Worm (Caenorhabditis elegans) whole organism, young adult: ENCODE data around the gene his-6.

Experiments used
- B0035.1 ChIP-seq: sonication (generic microtip); optimal IDR thresholded peaks from 2 replicates; lab custom pipeline; 2016; ENCODE audit warnings: missing genetic modification characterization, mild to moderate bottlenecking, missing compliant biosample characterization, missing genotype, missing genetic modification reagents
- D2030.7 ChIP-seq: fragments of 200-800 bp; sonication (Bioruptor generic); IDR thresholded peaks from 2 replicates; pipeline ENCODE4 v1.3.6; 2022; ENCODE audit warnings: missing genetic modification reagents, missing genetic modification characterization, missing compliant biosample characterization
- F22D6.2 ChIP-seq: sonication (generic microtip); optimal IDR thresholded peaks from 2 replicates; lab custom pipeline; 2016; ENCODE audit warnings: mild to moderate bottlenecking, missing genetic modification characterization, missing compliant biosample characterization
- F33H1.4 ChIP-seq: fragments of 200-800 bp; sonication (Bioruptor generic); IDR thresholded peaks from 2 replicates; pipeline ENCODE4 v1.3.6; 2022; ENCODE audit warnings: missing genetic modification reagents, missing genetic modification characterization, missing compliant biosample characterization
- F37B4.10 ChIP-seq: fragments of 200-800 bp; sonication (Bioruptor generic); IDR thresholded peaks from 2 replicates; pipeline ENCODE4 v1.3.6; 2022; ENCODE audit warnings: missing genetic modification characterization, missing compliant biosample characterization
- F55B11.4 ChIP-seq: sonication (generic microtip); optimal IDR thresholded peaks from 2 replicates; lab custom pipeline; 2016; ENCODE audit warnings: missing compliant biosample characterization, missing genetic modification characterization, borderline replicate concordance; ENCODE audit not compliant: insufficient read depth
- F57A8.1 ChIP-seq: fragments of 200-800 bp; sonication (Bioruptor generic); optimal IDR thresholded peaks from 2 replicates; lab custom pipeline; 2018; ENCODE audit warnings: mild to moderate bottlenecking, missing genetic modification characterization, moderate library complexity, missing compliant biosample characterization
- K12H6.12 ChIP-seq: fragments of 200-800 bp; sonication (Bioruptor generic); optimal IDR thresholded peaks from 2 replicates; lab custom pipeline; 2018; ENCODE audit warnings: mild to moderate bottlenecking, missing genetic modification characterization, missing compliant biosample characterization
- Y53G8AR.9 ChIP-seq: fragments of 200-800 bp; sonication (Bioruptor generic); conservative IDR thresholded peaks from 2 replicates; pipeline ENCODE4 v1.3.6; 2022; ENCODE audit warnings: missing genetic modification reagents, missing genetic modification characterization, missing compliant biosample characterization
- Y67H2A.10 ChIP-seq: fragments of 200-800 bp; sonication (Bioruptor generic); conservative IDR thresholded peaks from 2 replicates; pipeline ENCODE4 v1.3.6; 2022; ENCODE audit warnings: missing genetic modification reagents, missing genetic modification characterization, missing compliant biosample characterization
- Y79H2A.3 ChIP-seq: fragments of 200-800 bp; sonication (Bioruptor generic); conservative IDR thresholded peaks from 2 replicates; pipeline ENCODE4 v1.3.6; 2022; ENCODE audit warnings: missing genetic modification reagents, missing genetic modification characterization, missing compliant biosample characterization
- ZK185.1 ChIP-seq: sonication (generic microtip); optimal IDR thresholded peaks from 2 replicates; lab custom pipeline; 2016; ENCODE audit warnings: mild to moderate bottlenecking, missing genetic modification characterization, missing compliant biosample characterization; ENCODE audit not compliant: poor library complexity, severe bottlenecking
- ama-1 ChIP-seq, 3 experiments: fragments of 150-350 bp in 1 of 3; sonication (generic microtip) in 2 of 3; optimal IDR thresholded peaks; 2 replicates each; lab custom pipeline; 2014 to 2018; ENCODE audit warnings: missing biosample characterization in 2 of 3, missing genetic modification characterization in 2 of 3, missing genetic modification reagents in 2 of 3
- attf-3 ChIP-seq: fragments of 200-800 bp; sonication (Bioruptor generic); conservative IDR thresholded peaks from 2 replicates; pipeline ENCODE4 v1.3.6; 2022; ENCODE audit warnings: missing genetic modification reagents, missing genetic modification characterization, missing compliant biosample characterization
- attf-5 ChIP-seq: fragments of 200-800 bp; sonication (Bioruptor generic); optimal IDR thresholded peaks from 2 replicates; lab custom pipeline; 2018; ENCODE audit warnings: mild to moderate bottlenecking, missing genetic modification characterization, missing compliant biosample characterization
- bed-1 ChIP-seq: fragments of 200-800 bp; sonication (Bioruptor generic); IDR thresholded peaks from 2 replicates; pipeline ENCODE4 v1.3.6; 2022; ENCODE audit warnings: missing genetic modification reagents, missing genetic modification characterization, missing compliant biosample characterization
- cebp-1 ChIP-seq, 2 experiments: fragments of 200-800 bp in 1 of 2; sonication (Bioruptor generic) in 1 of 2; sonication (generic microtip) in 1 of 2; IDR thresholded peaks in 1 of 2; optimal IDR thresholded peaks in 1 of 2; 2 replicates each; pipeline versions ENCODE4 v1.3.6 to Lab custom; 2017 to 2022; ENCODE audit warnings: missing compliant biosample characterization in 2 of 2, missing genetic modification characterization in 2 of 2, mild to moderate bottlenecking in 1 of 2, missing genetic modification reagents in 1 of 2, moderate library complexity in 1 of 2
- ceh-100 ChIP-seq: fragments of 200-800 bp; sonication (Bioruptor generic); IDR thresholded peaks from 2 replicates; pipeline ENCODE4 v1.3.6; 2022; ENCODE audit warnings: missing genetic modification reagents, missing genetic modification characterization, missing compliant biosample characterization
- ceh-58 ChIP-seq: fragments of 200-800 bp; sonication (Bioruptor generic); IDR thresholded peaks from 2 replicates; pipeline ENCODE4 v1.3.6; 2022; ENCODE audit warnings: missing genetic modification characterization, missing compliant biosample characterization
- ceh-79 ChIP-seq: sonication (generic microtip); optimal IDR thresholded peaks from 2 replicates; lab custom pipeline; 2017; ENCODE audit warnings: mild to moderate bottlenecking, missing genetic modification characterization, missing compliant biosample characterization
- him-1 ChIP-seq: sonication (generic microtip); optimal IDR thresholded peaks from 2 replicates; lab custom pipeline; 2016; ENCODE audit warnings: missing genotype, missing genetic modification reagents, missing genetic modification characterization, missing compliant biosample characterization
- hlh-26 ChIP-seq: fragments of 200-800 bp; sonication (Bioruptor generic); conservative IDR thresholded peaks from 2 replicates; pipeline ENCODE4 v1.3.6; 2022; ENCODE audit warnings: missing genetic modification reagents, missing genetic modification characterization, missing compliant biosample characterization
- hmg-1.2 ChIP-seq: fragments of 200-800 bp; sonication (Bioruptor generic); IDR thresholded peaks from 2 replicates; pipeline ENCODE4 v1.3.6; 2022; ENCODE audit warnings: missing genetic modification reagents, missing genetic modification characterization, missing compliant biosample characterization
- hrde-1 ChIP-seq: sonication (generic microtip); optimal IDR thresholded peaks from 2 replicates; lab custom pipeline; 2016; ENCODE audit warnings: missing genetic modification characterization, mild to moderate bottlenecking, missing compliant biosample characterization, moderate library complexity, missing genotype, missing genetic modification reagents, borderline replicate concordance
- lag-1 ChIP-seq: fragments of 200-800 bp; sonication (Bioruptor generic); IDR thresholded peaks from 2 replicates; pipeline ENCODE4 v1.3.6; 2022; ENCODE audit warnings: missing genetic modification reagents, missing genetic modification characterization, missing compliant biosample characterization
- lin-35 ChIP-seq, 3 experiments: fragments of 150-350 bp in 2 of 3; sonication (generic microtip) in 1 of 3; optimal IDR thresholded peaks; 2 replicates each; lab custom pipeline; 2014 to 2018; ENCODE audit warnings: missing biosample characterization in 3 of 3, missing genetic modification characterization in 3 of 3, missing genetic modification reagents in 3 of 3
- lin-40 ChIP-seq: sonication (generic microtip); optimal IDR thresholded peaks from 2 replicates; lab custom pipeline; 2016; ENCODE audit warnings: missing genetic modification characterization, mild to moderate bottlenecking, missing compliant biosample characterization, missing genotype, missing genetic modification reagents
- madf-10 ChIP-seq: sonication (generic microtip); optimal IDR thresholded peaks from 2 replicates; lab custom pipeline; 2016; ENCODE audit warnings: mild to moderate bottlenecking, missing genetic modification characterization, missing compliant biosample characterization
- madf-6 ChIP-seq: fragments of 200-800 bp; sonication (Bioruptor generic); IDR thresholded peaks from 2 replicates; pipeline ENCODE4 v1.3.6; 2022; ENCODE audit warnings: missing genetic modification reagents, missing genetic modification characterization, missing compliant biosample characterization
- mes-4 ChIP-seq: sonication (generic microtip); optimal IDR thresholded peaks from 2 replicates; lab custom pipeline; 2016; ENCODE audit warnings: missing genotype, missing genetic modification characterization, missing compliant biosample characterization
- nfya-2 ChIP-seq: fragments of 200-800 bp; sonication (Bioruptor generic); IDR thresholded peaks from 2 replicates; pipeline ENCODE4 v1.3.6; 2022; ENCODE audit warnings: missing genetic modification reagents, missing genetic modification characterization, missing compliant biosample characterization
- nhr-80 ChIP-seq: sonication (generic microtip); optimal IDR thresholded peaks from 2 replicates; lab custom pipeline; 2016; ENCODE audit warnings: missing genetic modification characterization, missing compliant biosample characterization
- nhr-90 ChIP-seq: sonication (generic microtip); optimal IDR thresholded peaks from 2 replicates; lab custom pipeline; 2016; ENCODE audit warnings: missing genotype, mild to moderate bottlenecking, missing genetic modification characterization, missing compliant biosample characterization
- pbrm-1 ChIP-seq: fragments of 200-800 bp; sonication (Bioruptor generic); IDR thresholded peaks from 2 replicates; pipeline ENCODE4 v1.3.6; 2022; ENCODE audit warnings: missing genetic modification reagents, missing genetic modification characterization, missing compliant biosample characterization
- rcor-1 ChIP-seq: fragments of 200-800 bp; sonication (Bioruptor generic); IDR thresholded peaks from 2 replicates; pipeline ENCODE4 v1.3.6; 2022; ENCODE audit warnings: missing genetic modification reagents, missing genetic modification characterization, missing compliant biosample characterization
- sea-2 ChIP-seq: fragments of 200-800 bp; sonication (Bioruptor generic); IDR thresholded peaks from 2 replicates; pipeline ENCODE4 v1.3.6; 2022; ENCODE audit warnings: missing genetic modification characterization, missing compliant biosample characterization
- snpc-1.3 ChIP-seq: sonication (generic microtip); optimal IDR thresholded peaks from 2 replicates; lab custom pipeline; 2017; ENCODE audit warnings: missing genetic modification characterization, mild to moderate bottlenecking, missing compliant biosample characterization, antibody characterized with exemption, moderate library complexity, missing genotype, missing genetic modification reagents; ENCODE audit not compliant: insufficient read depth
- snpc-4 ChIP-seq, 5 experiments: fragments of 150-350 bp in 1 of 5; sonication (generic microtip) in 4 of 5; optimal IDR thresholded peaks; 2 replicates each; lab custom pipeline; 2014 to 2018; ENCODE audit warnings: missing genetic modification characterization in 5 of 5, missing biosample characterization in 3 of 5, antibody characterized with exemption in 2 of 5, mild to moderate bottlenecking in 2 of 5, missing compliant biosample characterization in 2 of 5, missing genotype in 2 of 5, moderate library complexity in 2 of 5, missing genetic modification reagents in 1 of 5
- tlf-1 ChIP-seq: fragments of 200-800 bp; sonication (Bioruptor generic); optimal IDR thresholded peaks from 2 replicates; lab custom pipeline; 2018; ENCODE audit warnings: mild to moderate bottlenecking, missing genetic modification characterization, missing compliant biosample characterization
- ztf-18 ChIP-seq: sonication (generic microtip); optimal IDR thresholded peaks from 2 replicates; lab custom pipeline; 2016; ENCODE audit warnings: missing genotype, mild to moderate bottlenecking, missing genetic modification characterization, missing compliant biosample characterization
- ztf-22 ChIP-seq: fragments of 200-800 bp; sonication (Bioruptor generic); optimal IDR thresholded peaks from 2 replicates; lab custom pipeline; 2018; ENCODE audit warnings: mild to moderate bottlenecking, missing genetic modification characterization, moderate library complexity, missing compliant biosample characterization
- ztf-26 ChIP-seq: sonication (generic microtip); optimal IDR thresholded peaks from 2 replicates; lab custom pipeline; 2017; ENCODE audit warnings: missing genetic modification characterization, missing compliant biosample characterization
- ztf-28 ChIP-seq: fragments of 200-800 bp; sonication (Bioruptor generic); IDR thresholded peaks from 2 replicates; pipeline ENCODE4 v1.3.6; 2022; ENCODE audit warnings: missing genetic modification reagents, missing genetic modification characterization, missing compliant biosample characterization
- ztf-6 ChIP-seq: fragments of 200-800 bp; sonication (Bioruptor generic); IDR thresholded peaks from 2 replicates; pipeline ENCODE4 v1.3.6; 2022; ENCODE audit warnings: missing genetic modification reagents, missing genetic modification characterization, missing compliant biosample characterization

his-6 gene

DNA sequence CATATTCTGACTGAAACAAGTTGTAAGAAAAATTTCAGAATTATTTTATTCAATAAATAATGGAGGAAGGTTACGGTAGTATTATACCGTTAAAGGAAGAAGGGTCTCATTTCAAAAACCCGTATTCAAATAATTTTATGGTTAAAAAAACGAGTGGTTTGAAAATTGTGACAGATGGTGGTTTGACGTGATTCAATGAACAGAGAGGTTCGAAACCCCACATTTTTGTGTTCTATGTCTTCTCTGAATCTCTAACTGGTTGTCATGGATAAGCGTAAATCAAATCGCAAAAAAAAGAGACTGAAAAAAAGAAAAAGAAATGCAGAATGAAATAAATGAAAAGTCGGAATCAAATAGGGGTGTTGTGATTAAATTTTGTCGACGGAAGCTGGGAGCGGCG lies 27.5 kb downstream of the his-6 start, which contains the start of gene ZK994.6:
ZK994.6 (minus strand) TSS at position 101 of the 400 bp plus-strand sequence.
- TF ChIP-seq snpc-4 (GFP tag; optimal IDR thresholded peaks at IDR 0.05; lab: Kevin White, UChicago): no peak
- no peak for TF ChIP-seq snpc-4 (tag; optimal IDR thresholded peaks at IDR 0.05; lab: Kevin White, UChicago)
- no peak for TF ChIP-seq Y67H2A.10
- no peak for TF ChIP-seq B0035.1 (tag; lab: Kevin White, UChicago)
- no peak for TF ChIP-seq ceh-79 (tag; lab: Kevin White, UChicago)
- TF ChIP-seq mes-4 (tag; lab: Kevin White, UChicago): no peak
- no peak for TF ChIP-seq madf-6 (GFP tag; lab: Robert Waterston, UW)
- no peak for TF ChIP-seq hlh-26 (GFP tag; lab: Robert Waterston, UW)
- no peak for TF ChIP-seq ztf-6 (GFP tag; lab: Robert Waterston, UW)

ce11 chrV:8500348-8500747 lies 34.4 kb downstream of the his-6 start:
- TF ChIP-seq tlf-1 (GFP tag; lab: Kevin White, UChicago) (peak; percentile 96), F57A8.1 (peak; percentile 100), madf-10 (tag; lab: Kevin White, UChicago) (peak; percentile 94), lag-1 (peak; percentile 100), ztf-26 (tag; lab: Kevin White, UChicago) (peak; percentile 95), rcor-1 (GFP tag; lab: Robert Waterston, UW) (peak; percentile 98), snpc-4 (GFP tag; optimal IDR thresholded peaks at IDR 0.05; lab: Kevin White, UChicago) (peak; percentile 99), snpc-4 (tag; optimal IDR thresholded peaks at IDR 0.05; lab: Kevin White, UChicago) (peak; percentile 99 to 100 (median 100)), B0035.1 (tag; lab: Kevin White, UChicago) (peak; percentile 96), Y79H2A.3 (GFP tag; lab: Robert Waterston, UW) (peak; percentile 98), nhr-80 (tag; lab: Kevin White, UChicago) (peak; percentile 68), cebp-1 (GFP tag; IDR thresholded peaks at IDR 0.05; lab: Robert Waterston, UW) (peak; percentile 88), cebp-1 (tag; optimal IDR thresholded peaks at IDR 0.05; lab: Kevin White, UChicago) (peak; percentile 97), attf-3 (GFP tag; lab: Robert Waterston, UW) (peak; percentile 80), F55B11.4 (tag; lab: Kevin White, UChicago) (peak; percentile 55), snpc-1.3 (tag; lab: Kevin White, UChicago) (peak; percentile 98), him-1 (tag; lab: Kevin White, UChicago) (peak; percentile 100), sea-2 (GFP tag; lab: Robert Waterston, UW) (peak; percentile 99), attf-5 (GFP tag; lab: Kevin White, UChicago) (peak; percentile 98), nfya-2 (GFP tag; lab: Robert Waterston, UW) (peak; percentile 97), lin-40 (tag; lab: Kevin White, UChicago) (peak; percentile 95), bed-1 (peak; percentile 99), K12H6.12 (peak; percentile 94), pbrm-1 (GFP tag; lab: Robert Waterston, UW) (peak; percentile 98), ceh-58 (GFP tag; lab: Robert Waterston, UW) (peak; percentile 100), ztf-18 (peak; percentile 89), hrde-1 (tag; lab: Kevin White, UChicago) (peak; percentile 98), hmg-1.2 (peak; percentile 99), ztf-22 (peak; percentile 99), ztf-28 (GFP tag; lab: Robert Waterston, UW) (peak; percentile 98), ZK185.1 (tag; lab: Kevin White, UChicago) (peak; percentile 97), F37B4.10 (peak; percentile 99), Y53G8AR.9 (GFP tag; lab: Robert Waterston, UW) (peak; percentile 99), ceh-100 (GFP tag; lab: Robert Waterston, UW) (peak; percentile 91), F33H1.4 (GFP tag; lab: Robert Waterston, UW) (peak; percentile 77), ama-1 (optimal IDR thresholded peaks at IDR 0.05; lab: Kevin White, UChicago) (peak; percentile 59), ama-1 (GFP tag; optimal IDR thresholded peaks at IDR 0.05; lab: Kevin White, UChicago) (peak; percentile 96 to 97), lin-35 (GFP tag; optimal IDR thresholded peaks at IDR 0.05; lab: Kevin White, UChicago) (peak; percentile 48 to 93 (median 55)), D2030.7 (GFP tag; lab: Robert Waterston, UW) (peak; percentile 93), nhr-90 (tag; lab: Kevin White, UChicago) (peak; percentile 99), F22D6.2 (peak; percentile 91)
